Worm (Caenorhabditis elegans) whole organism, mixed stage, embryonic: ENCODE measurements around the gene sdz-32.

Source experiments
- bed-3 ChIP-seq: fragments of 200-800 bp; sonication (Bioruptor generic); optimal IDR thresholded peaks from 3 replicates; lab custom pipeline; 2018; ENCODE audit warnings: mild to moderate bottlenecking, missing genetic modification characterization, moderate library complexity, missing compliant biosample characterization
- blmp-1 ChIP-seq: fragments of 150-350 bp; optimal IDR thresholded peaks from 2 replicates; lab custom pipeline; 2014; ENCODE audit warnings: missing biosample characterization, missing genetic modification characterization
- ceh-83 ChIP-seq: fragments of 200-800 bp; sonication (Bioruptor generic); optimal IDR thresholded peaks from 2 replicates; lab custom pipeline; 2018; ENCODE audit warnings: mild to moderate bottlenecking, missing genetic modification characterization, missing compliant biosample characterization
- ces-1 ChIP-seq: fragments of 150-350 bp; optimal IDR thresholded peaks from 2 replicates; lab custom pipeline; 2014; ENCODE audit warnings: missing biosample characterization, missing genetic modification reagents, missing genetic modification characterization
- ham-2 ChIP-seq: fragments of 200-800 bp; sonication (Bioruptor generic); optimal IDR thresholded peaks from 2 replicates; lab custom pipeline; 2018; ENCODE audit warnings: mild to moderate bottlenecking, missing genetic modification characterization, missing compliant biosample characterization
- lin-13 ChIP-seq: fragments of 150-350 bp; optimal IDR thresholded peaks from 2 replicates; lab custom pipeline; 2014; ENCODE audit warnings: missing biosample characterization, missing genetic modification characterization
- mep-1 ChIP-seq: fragments of 150-350 bp; optimal IDR thresholded peaks from 2 replicates; lab custom pipeline; 2017; ENCODE audit warnings: missing biosample characterization, missing genetic modification reagents, missing genetic modification characterization, inconsistent platforms
- nhr-237 ChIP-seq: fragments of 150-350 bp; optimal IDR thresholded peaks from 2 replicates; lab custom pipeline; 2014; ENCODE audit warnings: missing biosample characterization, missing genetic modification characterization
- nhr-28 ChIP-seq: fragments of 150-350 bp; optimal IDR thresholded peaks from 2 replicates; lab custom pipeline; 2014; ENCODE audit warnings: missing biosample characterization, missing genetic modification characterization
- nhr-76 ChIP-seq: sonication (generic microtip); optimal IDR thresholded peaks from 2 replicates; lab custom pipeline; 2017; ENCODE audit warnings: missing biosample characterization, missing genetic modification characterization
- pha-4 ChIP-seq: fragments of 150-350 bp; optimal IDR thresholded peaks from 2 replicates; lab custom pipeline; 2018; ENCODE audit warnings: missing biosample characterization, missing genetic modification reagents, missing genetic modification characterization
- snpc-4 ChIP-seq: fragments of 150-350 bp; optimal IDR thresholded peaks from 2 replicates; lab custom pipeline; 2014; ENCODE audit warnings: missing biosample characterization, missing genetic modification characterization
- ztf-11 ChIP-seq: fragments of 150-350 bp; optimal IDR thresholded peaks from 2 replicates; lab custom pipeline; 2014; ENCODE audit warnings: missing biosample characterization, missing genetic modification characterization

- no peak for TF ChIP-seq ces-1 (GFP tag; lab: Kevin White, UChicago)
- no peak for TF ChIP-seq ztf-11
- TF ChIP-seq mep-1 (tag; lab: Kevin White, UChicago), result no peak
- no peak for TF ChIP-seq nhr-237
- no peak for TF ChIP-seq bed-3 (GFP tag; lab: Kevin White, UChicago)
- TF ChIP-seq lin-13 (tag; lab: Kevin White, UChicago), result no peak
- TF ChIP-seq pha-4 (tag; lab: Kevin White, UChicago), result no peak
- TF ChIP-seq ceh-83 (GFP tag; lab: Kevin White, UChicago), result no peak
- TF ChIP-seq ham-2, result no peak
- no peak for TF ChIP-seq nhr-28 (tag; lab: Kevin White, UChicago)
- no peak for TF ChIP-seq blmp-1 (tag; lab: Kevin White, UChicago)
- TF ChIP-seq nhr-76 (tag; lab: Kevin White, UChicago), result no peak
- TF ChIP-seq snpc-4 (tag; lab: Kevin White, UChicago), result no peak
These were observed 14.6 kb upstream of the sdz-32 start for ce11 chrII:3459199-3459598.
